Fruit fly (Drosophila melanogaster) whole organism, embryonic: Measurements from ENCODE around the gene Pits.
A peak's percentile ranks its signal among the peaks of the same experiment; 100 is the strongest.

Experiments used
- Adf1 ChIP-seq: fragments of 200-800 bp; sonication (Bioruptor generic); IDR thresholded peaks from 2 replicates; pipeline ENCODE4 v1.3.6; 2022; ENCODE audit warnings: missing biosample characterization, missing genetic modification characterization
- CG12104 ChIP-seq: fragments of 200-800 bp; sonication (Bioruptor generic); optimal IDR thresholded peaks from 3 replicates; lab custom pipeline; 2016; ENCODE audit warnings: missing biosample characterization, missing genetic modification characterization
- CG14860 ChIP-seq: fragments of 200-800 bp; sonication (Bioruptor generic); IDR thresholded peaks from 3 replicates; pipeline ENCODE4 v1.3.6; 2022; ENCODE audit warnings: missing biosample characterization, missing genetic modification characterization; ENCODE audit not compliant: partially characterized antibody
- CG17328 ChIP-seq: fragments of 200-800 bp; sonication (Bioruptor generic); IDR thresholded peaks from 2 replicates; pipeline ENCODE4 v1.3.6; 2022; ENCODE audit warnings: missing biosample characterization, missing genetic modification characterization
- CG18476 ChIP-seq: fragments of 200-800 bp; sonication (Bioruptor generic); optimal IDR thresholded peaks from 2 replicates; lab custom pipeline; 2016; ENCODE audit warnings: missing biosample characterization, mild to moderate bottlenecking, missing genetic modification characterization
- CG18599 ChIP-seq: fragments of 200-800 bp; sonication (Bioruptor generic); optimal IDR thresholded peaks from 3 replicates; lab custom pipeline; 2017; ENCODE audit warnings: missing biosample characterization, missing genetic modification characterization, mild to moderate bottlenecking, moderate library complexity, missing genetic modification reagents
- CG18619 ChIP-seq: fragments of 200-800 bp; sonication (Bioruptor generic); optimal IDR thresholded peaks from 3 replicates; lab custom pipeline; 2017; ENCODE audit warnings: missing biosample characterization, mild to moderate bottlenecking, missing genetic modification characterization
- CG2120 ChIP-seq: fragments of 200-800 bp; sonication (Bioruptor generic); optimal IDR thresholded peaks from 3 replicates; lab custom pipeline; 2016; ENCODE audit warnings: missing biosample characterization, missing genetic modification characterization
- CG2678 ChIP-seq: fragments of 200-800 bp; sonication (Bioruptor generic); optimal IDR thresholded peaks from 3 replicates; lab custom pipeline; 2019; ENCODE audit warnings: missing biosample characterization, mild to moderate bottlenecking, missing genetic modification characterization, moderate library complexity
- CG3065 ChIP-seq: fragments of 200-800 bp; sonication (Bioruptor generic); optimal IDR thresholded peaks from 2 replicates; lab custom pipeline; 2016; ENCODE audit warnings: missing biosample characterization, missing genetic modification characterization
- CG3281 ChIP-seq: fragments of 200-800 bp; sonication (Bioruptor generic); optimal IDR thresholded peaks from 3 replicates; lab custom pipeline; 2017; ENCODE audit warnings: missing biosample characterization, mild to moderate bottlenecking, missing genetic modification characterization
- CG34376 ChIP-seq: fragments of 200-800 bp; sonication (Bioruptor generic); optimal IDR thresholded peaks from 2 replicates; lab custom pipeline; 2018; ENCODE audit warnings: missing biosample characterization, mild to moderate bottlenecking, missing genetic modification characterization
- CG3838 ChIP-seq: fragments of 200-800 bp; sonication (Bioruptor generic); optimal IDR thresholded peaks from 3 replicates; lab custom pipeline; 2016; ENCODE audit warnings: missing biosample characterization, missing genetic modification characterization
- CG4424 ChIP-seq: fragments of 200-800 bp; sonication (Bioruptor generic); optimal IDR thresholded peaks from 3 replicates; lab custom pipeline; 2016; ENCODE audit warnings: missing biosample characterization, missing genetic modification characterization
- CG4820 ChIP-seq: fragments of 200-800 bp; sonication (Bioruptor generic); optimal IDR thresholded peaks from 3 replicates; lab custom pipeline; 2016; ENCODE audit warnings: missing biosample characterization, missing genetic modification characterization
- CG5953 ChIP-seq: fragments of 200-800 bp; sonication (Bioruptor generic); IDR thresholded peaks from 2 replicates; pipeline ENCODE4 v1.3.6; 2022; ENCODE audit warnings: missing biosample characterization, missing genetic modification characterization
- CG6654 ChIP-seq: fragments of 200-800 bp; sonication (Bioruptor generic); optimal IDR thresholded peaks from 2 replicates; lab custom pipeline; 2017; ENCODE audit warnings: missing biosample characterization, mild to moderate bottlenecking, missing genetic modification characterization
- CG7839 ChIP-seq: fragments of 200-800 bp; sonication (Bioruptor generic); optimal IDR thresholded peaks from 3 replicates; lab custom pipeline; 2018; ENCODE audit warnings: missing biosample characterization, mild to moderate bottlenecking, missing genetic modification characterization, moderate library complexity
- CG8944 ChIP-seq: fragments of 200-800 bp; sonication (Bioruptor generic); optimal IDR thresholded peaks from 3 replicates; lab custom pipeline; 2016; ENCODE audit warnings: missing biosample characterization, missing genetic modification characterization
- CG9817 ChIP-seq: fragments of 200-800 bp; sonication (Bioruptor generic); optimal IDR thresholded peaks from 2 replicates; lab custom pipeline; 2018; ENCODE audit warnings: missing biosample characterization, mild to moderate bottlenecking, missing genetic modification characterization, moderate library complexity
- CkIIα-i1 ChIP-seq: fragments of 200-800 bp; sonication (Bioruptor generic); IDR thresholded peaks from 2 replicates; pipeline ENCODE4 v1.3.6; 2022; ENCODE audit warnings: missing biosample characterization, missing genetic modification characterization
- Dbx ChIP-seq: fragments of 200-800 bp; sonication (Bioruptor generic); IDR thresholded peaks from 3 replicates; pipeline ENCODE4 v1.3.6; 2022; ENCODE audit warnings: missing biosample characterization, missing genetic modification characterization
- GATAe ChIP-seq: fragments of 200-800 bp; sonication (Bioruptor generic); conservative IDR thresholded peaks from 2 replicates; pipeline ENCODE4 v1.3.6; 2022; ENCODE audit warnings: missing biosample characterization, missing genetic modification characterization
- HLHmδ ChIP-seq: fragments of 200-800 bp; sonication (Bioruptor generic); optimal IDR thresholded peaks from 2 replicates; lab custom pipeline; 2018; ENCODE audit warnings: missing biosample characterization, mild to moderate bottlenecking, missing genetic modification characterization, moderate library complexity
- Hr3 ChIP-seq: fragments of 200-800 bp; sonication (Bioruptor generic); optimal IDR thresholded peaks from 3 replicates; lab custom pipeline; 2016; ENCODE audit warnings: missing biosample characterization, missing genetic modification characterization
- Mes4 ChIP-seq: fragments of 200-800 bp; sonication (Bioruptor generic); optimal IDR thresholded peaks from 2 replicates; lab custom pipeline; 2016; ENCODE audit warnings: missing biosample characterization, missing genetic modification characterization
- NFAT ChIP-seq: fragments of 200-800 bp; sonication (Bioruptor generic); IDR thresholded peaks from 2 replicates; pipeline ENCODE4 v1.3.6; 2022; ENCODE audit warnings: missing biosample characterization, missing genetic modification characterization
- NK7.1 ChIP-seq: fragments of 200-800 bp; sonication (Bioruptor generic); optimal IDR thresholded peaks from 3 replicates; lab custom pipeline; 2016; ENCODE audit warnings: missing biosample characterization, missing genetic modification characterization
- Optix ChIP-seq: fragments of 200-800 bp; sonication (Bioruptor generic); IDR thresholded peaks from 3 replicates; pipeline ENCODE4 v1.3.6; 2022; ENCODE audit warnings: missing biosample characterization, missing genetic modification characterization
- Sin3A ChIP-seq: fragments of >200 bp; optimal IDR thresholded peaks from 2 replicates; lab custom pipeline; 2018
- Sox100B ChIP-seq: fragments of 200-800 bp; sonication (Bioruptor generic); optimal IDR thresholded peaks from 3 replicates; lab custom pipeline; 2018; ENCODE audit warnings: missing biosample characterization, mild to moderate bottlenecking, missing genetic modification characterization
- Xrp1 ChIP-seq: fragments of 200-800 bp; sonication (Bioruptor generic); IDR thresholded peaks from 2 replicates; pipeline ENCODE4 v1.3.6; 2022; ENCODE audit warnings: missing biosample characterization, missing genetic modification characterization
- ab ChIP-seq: fragments of 200-800 bp; sonication (Bioruptor generic); optimal IDR thresholded peaks from 2 replicates; lab custom pipeline; 2016; ENCODE audit warnings: missing biosample characterization, missing genetic modification characterization
- ash1 ChIP-seq: fragments of 200-800 bp; sonication (Bioruptor generic); optimal IDR thresholded peaks from 2 replicates; lab custom pipeline; 2018; ENCODE audit warnings: missing biosample characterization, mild to moderate bottlenecking, missing genetic modification characterization
- ato ChIP-seq: fragments of 200-800 bp; sonication (Bioruptor generic); IDR thresholded peaks from 2 replicates; pipeline ENCODE4 v1.3.6; 2022; ENCODE audit warnings: missing biosample characterization, missing genetic modification characterization; ENCODE audit not compliant: partially characterized antibody
- bsh ChIP-seq, 2 experiments: fragments of 200-800 bp; sonication (Bioruptor generic); optimal IDR thresholded peaks; 2 replicates each; lab custom pipeline; 2017 to 2018; ENCODE audit warnings: mild to moderate bottlenecking in 2 of 2, missing biosample characterization in 2 of 2, missing genetic modification characterization in 2 of 2, moderate library complexity in 1 of 2
- cato ChIP-seq: fragments of 200-800 bp; sonication (Bioruptor generic); optimal IDR thresholded peaks from 2 replicates; lab custom pipeline; 2016; ENCODE audit warnings: missing biosample characterization, missing genetic modification characterization, borderline replicate concordance
- caup ChIP-seq: fragments of 200-800 bp; sonication (Bioruptor generic); optimal IDR thresholded peaks from 3 replicates; lab custom pipeline; 2017; ENCODE audit warnings: missing biosample characterization, mild to moderate bottlenecking, missing genetic modification characterization, moderate library complexity; ENCODE audit not compliant: severe bottlenecking
- danr ChIP-seq: fragments of 200-800 bp; sonication (Bioruptor generic); IDR thresholded peaks from 2 replicates; pipeline ENCODE4 v1.3.6; 2022; ENCODE audit warnings: missing biosample characterization, missing genetic modification characterization
- ems ChIP-seq: fragments of 200-800 bp; sonication (Bioruptor generic); optimal IDR thresholded peaks from 3 replicates; lab custom pipeline; 2016; ENCODE audit warnings: missing biosample characterization, missing genetic modification characterization
- exex ChIP-seq: fragments of 200-800 bp; sonication (Bioruptor generic); optimal IDR thresholded peaks from 4 replicates; lab custom pipeline; 2018; ENCODE audit warnings: missing biosample characterization, mild to moderate bottlenecking, missing genetic modification characterization, moderate library complexity
- fd3F ChIP-seq: fragments of 200-800 bp; sonication (Bioruptor generic); optimal IDR thresholded peaks from 2 replicates; lab custom pipeline; 2018; ENCODE audit warnings: missing biosample characterization, mild to moderate bottlenecking, missing genetic modification characterization, moderate library complexity
- gcm2 ChIP-seq: fragments of 200-800 bp; sonication (Bioruptor generic); optimal IDR thresholded peaks from 2 replicates; lab custom pipeline; 2016; ENCODE audit warnings: missing biosample characterization, missing genetic modification characterization
- her ChIP-seq: fragments of 200-800 bp; sonication (Bioruptor generic); optimal IDR thresholded peaks from 2 replicates; lab custom pipeline; 2016; ENCODE audit warnings: missing biosample characterization, missing genetic modification characterization
- ken ChIP-seq: fragments of 200-800 bp; sonication (Bioruptor generic); IDR thresholded peaks from 3 replicates; pipeline ENCODE4 v1.3.6; 2022; ENCODE audit warnings: missing biosample characterization, missing genetic modification characterization
- nmo ChIP-seq: fragments of 200-800 bp; sonication (Bioruptor generic); optimal IDR thresholded peaks from 2 replicates; lab custom pipeline; 2018; ENCODE audit warnings: missing biosample characterization, mild to moderate bottlenecking, missing genetic modification characterization, moderate library complexity
- pum ChIP-seq: fragments of 200-800 bp; sonication (Bioruptor generic); optimal IDR thresholded peaks from 2 replicates; lab custom pipeline; 2016; ENCODE audit warnings: missing biosample characterization, missing genetic modification characterization
- scrt ChIP-seq: fragments of 200-800 bp; sonication (Bioruptor generic); optimal IDR thresholded peaks from 2 replicates; lab custom pipeline; 2018; ENCODE audit warnings: missing biosample characterization, mild to moderate bottlenecking, missing genetic modification characterization, moderate library complexity
- sd ChIP-seq: fragments of 200-800 bp; sonication (Bioruptor generic); optimal IDR thresholded peaks from 3 replicates; lab custom pipeline; 2018; ENCODE audit warnings: missing biosample characterization, mild to moderate bottlenecking, missing genetic modification characterization, moderate library complexity
- sens-2 ChIP-seq: fragments of 200-800 bp; sonication (Bioruptor generic); IDR thresholded peaks from 2 replicates; pipeline ENCODE4 v1.3.6; 2022; ENCODE audit warnings: missing biosample characterization, missing genetic modification characterization
- so ChIP-seq: fragments of 200-800 bp; sonication (Bioruptor generic); IDR thresholded peaks from 3 replicates; pipeline ENCODE4 v1.3.6; 2022; ENCODE audit warnings: missing biosample characterization, missing genetic modification characterization
- vvl ChIP-seq: fragments of 200-800 bp; sonication (Bioruptor generic); IDR thresholded peaks from 2 replicates; pipeline ENCODE4 v1.3.6; 2022; ENCODE audit warnings: missing biosample characterization, missing genetic modification characterization

Gene Pits

DNA sequence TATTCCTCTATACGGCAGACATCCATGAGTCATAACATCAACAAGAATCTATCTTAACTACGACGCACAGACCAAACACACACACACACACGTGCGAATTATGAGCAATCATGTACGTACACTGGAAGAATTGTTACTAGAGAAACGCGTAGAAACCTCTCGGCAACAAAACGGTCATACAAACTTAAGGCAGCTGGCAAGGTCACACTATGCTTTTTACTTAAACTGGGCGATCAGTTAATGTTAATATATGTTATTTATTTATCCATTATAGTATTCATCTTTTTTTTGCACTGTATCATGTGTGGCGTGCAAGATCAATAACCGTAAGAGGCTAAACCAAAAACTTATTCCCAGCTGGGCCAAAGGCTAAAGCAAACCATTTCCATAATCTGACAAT lies 43.8 kb downstream of the Pits start (continued):
- TF ChIP-seq CG18619 (GFP tag; lab: Kevin White, UChicago) (no peak), cato (GFP tag; lab: Kevin White, UChicago) (no peak), CG7839 (tag; lab: Kevin White, UChicago) (peak; percentile 49), Adf1 (GFP tag; lab: Robert Waterston, UW) (no peak), CG4424 (GFP tag; lab: Kevin White, UChicago) (peak; percentile 8), GATAe (GFP tag; lab: Robert Waterston, UW) (no peak), Sox100B (no peak), CG14860 (GFP tag; lab: Robert Waterston, UW) (no peak), CkIIα-i1 (no peak), ems (GFP tag; lab: Kevin White, UChicago) (no peak), ab (GFP tag; lab: Kevin White, UChicago) (no peak), CG3065 (GFP tag; lab: Kevin White, UChicago) (no peak), HLHmδ (GFP tag; lab: Kevin White, UChicago) (no peak), CG3838 (no peak), danr (GFP tag; lab: Robert Waterston, UW) (no peak), Xrp1 (GFP tag; lab: Robert Waterston, UW) (no peak), CG5953 (GFP tag; lab: Robert Waterston, UW) (no peak), ken (GFP tag; lab: Robert Waterston, UW) (no peak), vvl (GFP tag; lab: Robert Waterston, UW) (no peak), CG3281 (GFP tag; lab: Kevin White, UChicago) (peak; percentile 8), scrt (peak; percentile 21), CG2120 (GFP tag; lab: Kevin White, UChicago) (peak; percentile 55), gcm2 (GFP tag; lab: Kevin White, UChicago) (no peak), sd (no peak), CG34376 (no peak), CG9817 (tag; lab: Kevin White, UChicago) (peak; percentile 25), pum (GFP tag; lab: Kevin White, UChicago) (no peak), Optix (GFP tag; lab: Robert Waterston, UW) (no peak), fd3F (GFP tag; lab: Kevin White, UChicago) (peak; percentile 2), exex (tag; lab: Kevin White, UChicago) (no peak), CG18476 (GFP tag; lab: Kevin White, UChicago) (peak; percentile 2), CG17328 (no peak), ash1 (GFP tag; lab: Kevin White, UChicago) (no peak), Dbx (GFP tag; lab: Robert Waterston, UW) (no peak), CG18599 (GFP tag; lab: Kevin White, UChicago) (peak; percentile 56), NK7.1 (GFP tag; lab: Kevin White, UChicago) (no peak), nmo (peak; percentile 10), CG2678 (peak; percentile 52), bsh (GFP tag; optimal IDR thresholded peaks at IDR 0.05; lab: Kevin White, UChicago) (peak in 1 of 2 experiments; percentile 24), CG12104 (no peak), Mes4 (no peak), NFAT (GFP tag; lab: Robert Waterston, UW) (no peak), her (GFP tag; lab: Kevin White, UChicago) (no peak), CG8944 (no peak), caup (GFP tag; lab: Kevin White, UChicago) (peak; percentile 25), sens-2 (GFP tag; lab: Robert Waterston, UW) (no peak), ato (GFP tag; lab: Robert Waterston, UW) (no peak), so (GFP tag; lab: Robert Waterston, UW) (no peak), Hr3 (GFP tag; lab: Kevin White, UChicago) (no peak), CG4820 (peak; percentile 8), CG6654 (no peak), Sin3A (lab: Kevin White, UChicago) (no peak)
